Worm (Caenorhabditis elegans) whole organism, L1 larva: ENCODE measurements around the gene pap-2.

Experiments
- C34B4.2 ChIP-seq: sonication (generic microtip); optimal IDR thresholded peaks from 2 replicates; lab custom pipeline; 2017; ENCODE audit warnings: mild to moderate bottlenecking, missing genetic modification characterization, missing compliant biosample characterization
- ama-1 ChIP-seq: fragments of 150-350 bp; optimal IDR thresholded peaks from 2 replicates; lab custom pipeline; 2014
- blmp-1 ChIP-seq: fragments of 150-350 bp; optimal IDR thresholded peaks from 2 replicates; lab custom pipeline; 2014; ENCODE audit warnings: missing biosample characterization, missing genetic modification characterization
- ceh-63 ChIP-seq: fragments of 200-800 bp; sonication (Bioruptor generic); optimal IDR thresholded peaks from 2 replicates; lab custom pipeline; 2018; ENCODE audit warnings: mild to moderate bottlenecking, missing genetic modification characterization, missing compliant biosample characterization
- ceh-88 ChIP-seq: fragments of 200-800 bp; sonication (Bioruptor generic); IDR thresholded peaks from 2 replicates; pipeline ENCODE4 v1.3.6; 2022; ENCODE audit warnings: missing genetic modification characterization, missing compliant biosample characterization
- ces-1 ChIP-seq: fragments of 150-350 bp; optimal IDR thresholded peaks from 2 replicates; lab custom pipeline; 2014; ENCODE audit warnings: missing biosample characterization, missing genetic modification reagents, missing genetic modification characterization
- dpl-1 ChIP-seq, 3 experiments: fragments of 150-350 bp in 2 of 3; sonication (generic microtip) in 1 of 3; optimal IDR thresholded peaks; 2 replicates each; lab custom pipeline; 2014 to 2017; ENCODE audit warnings: missing biosample characterization in 3 of 3, missing genetic modification characterization in 3 of 3, missing genetic modification reagents in 3 of 3
- dsc-1 ChIP-seq: sonication (generic microtip); optimal IDR thresholded peaks from 2 replicates; lab custom pipeline; 2016; ENCODE audit warnings: mild to moderate bottlenecking, missing genetic modification characterization, missing compliant biosample characterization
- efl-1 ChIP-seq, 4 experiments: fragments of 150-350 bp; optimal IDR thresholded peaks in 3 of 4; peaks in 1 of 4; 1 replicate in 1 of 4; 2 replicates in 3 of 4; lab custom pipeline; 2014; ENCODE audit warnings: missing biosample characterization in 2 of 4, missing genetic modification characterization in 2 of 4, missing genetic modification reagents in 2 of 4
- egl-13 ChIP-seq: sonication (generic microtip); optimal IDR thresholded peaks from 2 replicates; lab custom pipeline; 2016; ENCODE audit warnings: missing genotype, missing genetic modification reagents, missing genetic modification characterization, missing compliant biosample characterization
- elt-3 ChIP-seq, 6 experiments: fragments of 150-350 bp in 1 of 6; sonication (generic microtip); optimal IDR thresholded peaks; 2 replicates each; lab custom pipeline; 2017 to 2018; ENCODE audit warnings: missing biosample characterization in 6 of 6, missing genetic modification characterization in 6 of 6, inconsistent platforms in 1 of 6
- fkh-4 ChIP-seq: sonication (generic microtip); optimal IDR thresholded peaks from 2 replicates; lab custom pipeline; 2016; ENCODE audit warnings: missing compliant biosample characterization, missing genetic modification characterization, borderline replicate concordance
- fkh-8 ChIP-seq: sonication (generic microtip); optimal IDR thresholded peaks from 2 replicates; lab custom pipeline; 2016; ENCODE audit warnings: mild to moderate bottlenecking, missing genetic modification characterization, missing compliant biosample characterization
- grh-1 ChIP-seq: fragments of 200-800 bp; sonication (Bioruptor generic); IDR thresholded peaks from 2 replicates; pipeline ENCODE4 v1.3.6; 2022; ENCODE audit warnings: missing genetic modification reagents, missing genetic modification characterization, missing compliant biosample characterization
- lin-13 ChIP-seq: fragments of 150-350 bp; optimal IDR thresholded peaks from 2 replicates; lab custom pipeline; 2014; ENCODE audit warnings: missing biosample characterization, missing genetic modification reagents, missing genetic modification characterization
- lin-14 ChIP-seq: fragments of 200-800 bp; sonication (Bioruptor generic); optimal IDR thresholded peaks from 2 replicates; lab custom pipeline; 2018; ENCODE audit warnings: mild to moderate bottlenecking, missing genetic modification characterization, moderate library complexity, missing compliant biosample characterization
- lin-35 ChIP-seq, 2 experiments: fragments of 150-350 bp; optimal IDR thresholded peaks; 2 replicates each; lab custom pipeline; 2014; ENCODE audit warnings: missing biosample characterization in 2 of 2, missing genetic modification characterization in 2 of 2, missing genetic modification reagents in 2 of 2
- lir-3 ChIP-seq: sonication (generic microtip); optimal IDR thresholded peaks from 2 replicates; lab custom pipeline; 2016; ENCODE audit warnings: mild to moderate bottlenecking, missing genetic modification characterization, moderate library complexity, missing compliant biosample characterization; ENCODE audit not compliant: poor library complexity
- lsy-2 ChIP-seq, 2 experiments: fragments of 150-350 bp; optimal IDR thresholded peaks; 2 replicates each; lab custom pipeline; 2014; ENCODE audit warnings: missing biosample characterization in 2 of 2, missing genetic modification characterization in 2 of 2
- mef-2 ChIP-seq: fragments of 150-350 bp; optimal IDR thresholded peaks from 2 replicates; lab custom pipeline; 2014; ENCODE audit warnings: missing biosample characterization, missing genetic modification characterization
- mep-1 ChIP-seq: fragments of 150-350 bp; optimal IDR thresholded peaks from 2 replicates; lab custom pipeline; 2014; ENCODE audit warnings: missing biosample characterization, missing genetic modification characterization
- nhr-20 ChIP-seq: sonication (generic microtip); optimal IDR thresholded peaks from 2 replicates; lab custom pipeline; 2016; ENCODE audit warnings: mild to moderate bottlenecking, missing genetic modification characterization, missing compliant biosample characterization
- nhr-47 ChIP-seq: sonication (generic microtip); optimal IDR thresholded peaks from 2 replicates; lab custom pipeline; 2016; ENCODE audit warnings: mild to moderate bottlenecking, missing genetic modification characterization, moderate library complexity, missing compliant biosample characterization
- nhr-71 ChIP-seq: sonication (generic microtip); optimal IDR thresholded peaks from 2 replicates; lab custom pipeline; 2016; ENCODE audit warnings: mild to moderate bottlenecking, missing genetic modification characterization, moderate library complexity, missing compliant biosample characterization
- nhr-76 ChIP-seq: sonication (generic microtip); optimal IDR thresholded peaks from 2 replicates; lab custom pipeline; 2017; ENCODE audit warnings: missing biosample characterization, missing genetic modification characterization
- nhr-85 ChIP-seq: sonication (generic microtip); peaks from one replicate; lab custom pipeline; 2016; ENCODE audit warnings: missing genetic modification characterization, inconsistent platforms, missing compliant biosample characterization
- pax-3 ChIP-seq: fragments of 200-800 bp; sonication (Bioruptor generic); optimal IDR thresholded peaks from 2 replicates; lab custom pipeline; 2018; ENCODE audit warnings: mild to moderate bottlenecking, missing genetic modification characterization, moderate library complexity, missing compliant biosample characterization
- snpc-4 ChIP-seq: fragments of 150-350 bp; optimal IDR thresholded peaks from 2 replicates; lab custom pipeline; 2014; ENCODE audit warnings: missing biosample characterization, missing genetic modification characterization
- snu-23 ChIP-seq: sonication (generic microtip); optimal IDR thresholded peaks from 2 replicates; lab custom pipeline; 2016; ENCODE audit warnings: missing genetic modification characterization, missing compliant biosample characterization
- swsn-7 ChIP-seq: sonication (generic microtip); optimal IDR thresholded peaks from 2 replicates; lab custom pipeline; 2016; ENCODE audit warnings: missing genetic modification characterization, missing compliant biosample characterization
- tbx-2 ChIP-seq: sonication (generic microtip); optimal IDR thresholded peaks from 2 replicates; lab custom pipeline; 2016; ENCODE audit warnings: missing genetic modification characterization, missing compliant biosample characterization
- ztf-11 ChIP-seq, 2 experiments: sonication (generic microtip); optimal IDR thresholded peaks; 2 replicates each; lab custom pipeline; 2016 to 2017; ENCODE audit warnings: missing genetic modification characterization in 2 of 2, missing biosample characterization in 1 of 2, missing compliant biosample characterization in 1 of 2

pap-2 gene

DNA sequence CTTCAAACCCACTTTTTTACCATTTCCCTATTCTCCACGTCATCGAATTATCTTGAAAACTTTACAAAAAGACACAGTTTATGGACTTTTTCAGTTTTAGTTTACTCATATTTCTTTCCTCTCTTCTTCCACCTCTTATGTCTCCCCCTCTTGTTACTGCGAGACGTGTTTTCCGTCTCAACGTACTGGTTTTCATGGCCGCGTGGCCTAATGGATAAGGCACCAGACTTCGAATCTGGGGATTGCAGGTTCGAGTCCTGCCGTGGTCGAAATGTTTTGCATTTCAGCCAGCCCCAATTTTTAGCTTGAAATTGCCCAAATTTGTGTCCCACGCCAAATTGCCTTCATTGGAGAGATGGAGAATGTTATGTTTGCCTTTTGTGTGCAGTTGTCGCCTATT lies 43.2 kb downstream of the pap-2 start (continued):
- TF ChIP-seq blmp-1 (tag; lab: Kevin White, UChicago) (no peak), lir-3 (tag; lab: Kevin White, UChicago) (no peak), ztf-11 (tag; optimal IDR thresholded peaks at IDR 0.05; lab: Kevin White, UChicago) (no peak), lin-14 (GFP tag; lab: Kevin White, UChicago) (peak; percentile 50), dpl-1 (GFP tag; optimal IDR thresholded peaks at IDR 0.05; lab: Kevin White, UChicago) (peak in 2 of 3 experiments; percentile 6 to 27)

DNA sequence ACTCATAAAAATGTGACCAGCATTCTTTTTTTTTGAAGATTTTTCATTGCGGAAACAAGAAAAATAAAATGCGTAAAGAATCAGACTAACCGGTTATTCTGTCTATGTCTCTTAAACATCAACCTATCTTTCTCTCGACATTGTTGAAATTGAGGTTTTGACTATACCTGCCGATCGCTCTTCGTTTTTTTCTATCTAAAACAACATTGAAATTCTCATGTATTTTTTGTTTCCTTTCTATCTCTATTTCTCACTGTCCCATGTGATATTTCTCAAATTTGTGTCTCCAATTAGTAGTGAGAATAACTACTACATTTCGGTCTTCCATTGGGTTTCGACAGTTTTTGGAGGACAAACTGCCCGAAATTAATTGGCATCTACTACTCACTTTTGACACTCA lies 48.3 kb downstream of the pap-2 start:
- no peak for TF ChIP-seq pax-3 (tag; lab: Kevin White, UChicago)
- no peak for TF ChIP-seq ama-1 (lab: Kevin White, UChicago)
- peak; percentile 22 to 36 for TF ChIP-seq lsy-2 (tag; optimal IDR thresholded peaks at IDR 0.05; lab: Kevin White, UChicago)
- peak; percentile 73 for TF ChIP-seq grh-1
- TF ChIP-seq mep-1 (tag; lab: Kevin White, UChicago) = peak; percentile 47
- peak; percentile 72 for TF ChIP-seq lin-14 (GFP tag; lab: Kevin White, UChicago)
- TF ChIP-seq tbx-2 (tag; lab: Kevin White, UChicago) = peak; percentile 12
- TF ChIP-seq nhr-85 (tag; lab: Kevin White, UChicago) = peak; percentile 94
- no peak for TF ChIP-seq nhr-76 (tag; lab: Kevin White, UChicago)
- TF ChIP-seq ces-1 (GFP tag; lab: Kevin White, UChicago) = no peak
- TF ChIP-seq snpc-4 (tag; lab: Kevin White, UChicago) = no peak
- peak in 1 of 2 experiments; percentile 36 for TF ChIP-seq lin-35 (GFP tag; optimal IDR thresholded peaks at IDR 0.05; lab: Kevin White, UChicago)
- no peak for TF ChIP-seq nhr-47 (tag; lab: Kevin White, UChicago)
- peak in 2 of 6 experiments; percentile 9 to 34 for TF ChIP-seq elt-3 (tag; optimal IDR thresholded peaks at IDR 0.05; lab: Kevin White, UChicago)
- peak; percentile 15 for TF ChIP-seq blmp-1 (tag; lab: Kevin White, UChicago)
- no peak for TF ChIP-seq fkh-8
- TF ChIP-seq snu-23 (GFP tag; lab: Kevin White, UChicago) = peak; percentile 60
- no peak for TF ChIP-seq dsc-1 (tag; lab: Kevin White, UChicago)
- peak; percentile 47 for TF ChIP-seq nhr-71 (tag; lab: Kevin White, UChicago)
- TF ChIP-seq efl-1 (optimal IDR thresholded peaks at IDR 0.05; lab: Kevin White, UChicago) = no peak
- peak in 1 of 2 experiments; percentile 56 for TF ChIP-seq efl-1 (GFP tag; optimal IDR thresholded peaks at IDR 0.05 in 1 of 2; lab: Kevin White, UChicago)
- TF ChIP-seq ceh-88 (GFP tag; lab: Robert Waterston, UW) = no peak
- no peak for TF ChIP-seq mef-2 (tag; lab: Kevin White, UChicago)
- TF ChIP-seq ceh-63 (GFP tag; lab: Kevin White, UChicago) = no peak
- TF ChIP-seq nhr-20 (tag; lab: Kevin White, UChicago) = peak; percentile 69
- TF ChIP-seq swsn-7 (tag; lab: Kevin White, UChicago) = no peak

DNA sequence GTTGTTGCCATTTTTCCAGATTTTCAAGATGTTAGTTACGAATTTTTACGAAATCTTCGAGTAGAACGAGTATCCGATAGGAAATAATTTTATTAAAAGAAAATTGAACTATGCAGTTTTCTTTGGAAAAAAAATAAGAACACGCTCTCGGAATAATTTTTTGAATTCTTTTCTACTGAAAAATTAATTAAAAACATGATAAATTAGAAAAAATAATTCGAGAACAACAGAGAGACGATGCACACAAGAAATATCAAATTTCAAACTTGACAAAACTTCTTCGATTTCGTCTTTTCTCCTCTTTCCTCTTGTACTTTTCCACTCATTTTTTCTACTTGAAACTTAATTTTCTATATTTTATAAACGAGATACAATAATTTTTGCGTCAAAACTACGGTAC lies 49.3 kb downstream of the pap-2 start, which contains the start of gene F35H8.4:
TSS of gene F35H8.4 (minus strand) at position 101 of the 400 bp plus-strand sequence.
- TF ChIP-seq egl-13 (tag; lab: Kevin White, UChicago) (no peak), efl-1 (optimal IDR thresholded peaks at IDR 0.05; lab: Kevin White, UChicago) (no peak), efl-1 (GFP tag; optimal IDR thresholded peaks at IDR 0.05 in 1 of 2; lab: Kevin White, UChicago) (peak in 1 of 2 experiments; percentile 55), C34B4.2 (tag; lab: Kevin White, UChicago) (no peak), lin-13 (GFP tag; lab: Kevin White, UChicago) (no peak)

DNA sequence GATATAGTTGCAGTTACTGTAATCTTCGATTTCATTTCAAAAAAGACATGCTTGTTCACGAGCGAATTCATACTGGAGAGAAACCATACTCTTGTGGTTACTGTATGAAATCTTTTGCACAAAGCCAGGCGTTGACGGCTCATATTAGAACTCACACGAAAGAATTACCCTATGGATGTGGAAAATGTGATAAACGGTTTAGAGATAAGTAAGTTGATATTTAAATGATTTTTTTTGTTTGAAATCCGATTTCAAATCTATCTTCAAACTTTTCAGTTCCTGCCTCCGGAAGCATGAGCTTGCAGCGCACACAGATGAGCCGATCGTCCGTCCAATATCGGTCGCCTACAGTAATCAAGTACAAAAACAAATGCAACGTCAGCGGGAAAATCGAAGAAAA lies 50.3 kb downstream of the pap-2 start:
- no peak for TF ChIP-seq fkh-4 (tag; lab: Kevin White, UChicago)
